Fruit fly (Drosophila melanogaster) whole organism, embryonic: ENCODE measurements around the gene Plap.

ENCODE experiments used
- ATbp ChIP-seq: fragments of 200-800 bp; sonication (Bioruptor generic); optimal IDR thresholded peaks from 2 replicates; lab custom pipeline; 2017; ENCODE audit warnings: missing biosample characterization, mild to moderate bottlenecking, missing genetic modification characterization, missing genetic modification reagents
- Ada2b ChIP-seq: fragments of 200-800 bp; sonication (Bioruptor generic); IDR thresholded peaks from 2 replicates; pipeline ENCODE4 v1.3.6; 2022; ENCODE audit warnings: missing biosample characterization, missing genetic modification characterization
- Antp ChIP-seq: fragments of 200-800 bp; sonication (Bioruptor generic); optimal IDR thresholded peaks from 3 replicates; lab custom pipeline; 2016; ENCODE audit warnings: missing biosample characterization, missing genetic modification characterization
- Blimp-1 ChIP-seq: fragments of 200-800 bp; sonication (Bioruptor generic); optimal IDR thresholded peaks from 3 replicates; lab custom pipeline; 2018; ENCODE audit warnings: missing biosample characterization, missing genetic modification characterization, mild to moderate bottlenecking, moderate library complexity, missing genetic modification reagents
- CG12942 ChIP-seq: fragments of 200-800 bp; sonication (Bioruptor generic); optimal IDR thresholded peaks from 3 replicates; lab custom pipeline; 2016; ENCODE audit warnings: missing biosample characterization, missing genetic modification characterization
- CG13296 ChIP-seq: fragments of 200-800 bp; sonication (Bioruptor generic); optimal IDR thresholded peaks from 3 replicates; lab custom pipeline; 2018; ENCODE audit warnings: missing biosample characterization, mild to moderate bottlenecking, missing genetic modification characterization
- CG14014 ChIP-seq: fragments of 200-800 bp; sonication (Bioruptor generic); IDR thresholded peaks from 2 replicates; pipeline ENCODE4 v1.3.6; 2022; ENCODE audit warnings: missing biosample characterization, missing genetic modification characterization
- CG14965 ChIP-seq: fragments of 200-800 bp; sonication (Bioruptor generic); optimal IDR thresholded peaks from 2 replicates; lab custom pipeline; 2016; ENCODE audit warnings: missing biosample characterization, missing genetic modification characterization, borderline replicate concordance
- CG15073 ChIP-seq: fragments of 200-800 bp; sonication (Bioruptor generic); optimal IDR thresholded peaks from 2 replicates; lab custom pipeline; 2016; ENCODE audit warnings: missing biosample characterization, missing genetic modification characterization
- CG16815 ChIP-seq: fragments of 200-800 bp; sonication (Bioruptor generic); optimal IDR thresholded peaks from 3 replicates; lab custom pipeline; 2017; ENCODE audit warnings: missing biosample characterization, mild to moderate bottlenecking, missing genetic modification characterization
- CG17361 ChIP-seq: fragments of 200-800 bp; sonication (Bioruptor generic); IDR thresholded peaks from 3 replicates; pipeline ENCODE4 v1.3.6; 2022; ENCODE audit warnings: missing biosample characterization, missing genetic modification characterization
- CG17829 ChIP-seq: fragments of 200-800 bp; optimal IDR thresholded peaks from 2 replicates; lab custom pipeline; 2019; ENCODE audit warnings: missing biosample characterization, mild to moderate bottlenecking, missing genetic modification characterization, moderate library complexity
- CG18764 ChIP-seq: fragments of 200-800 bp; sonication (Bioruptor generic); optimal IDR thresholded peaks from 3 replicates; lab custom pipeline; 2016; ENCODE audit warnings: missing biosample characterization, missing genetic modification characterization
- CG31224 ChIP-seq: fragments of 200-800 bp; sonication (Bioruptor generic); IDR thresholded peaks from 2 replicates; pipeline ENCODE4 v1.3.6; 2022; ENCODE audit warnings: missing biosample characterization, missing genetic modification characterization
- CG31388 ChIP-seq: fragments of 200-800 bp; sonication (Bioruptor generic); optimal IDR thresholded peaks from 2 replicates; lab custom pipeline; 2016; ENCODE audit warnings: missing biosample characterization, missing genetic modification characterization
- CG32532 ChIP-seq: fragments of 200-800 bp; sonication (Bioruptor generic); IDR thresholded peaks from 2 replicates; pipeline ENCODE4 v1.3.6; 2022; ENCODE audit warnings: missing biosample characterization, missing genetic modification characterization
- CG32767 ChIP-seq: fragments of 200-800 bp; sonication (Bioruptor generic); IDR thresholded peaks from 2 replicates; pipeline ENCODE4 v1.3.6; 2022; ENCODE audit warnings: missing biosample characterization, missing genetic modification characterization
- CG32772 ChIP-seq: fragments of 200-800 bp; sonication (Bioruptor generic); IDR thresholded peaks from 2 replicates; pipeline ENCODE4 v1.3.6; 2022; ENCODE audit warnings: missing biosample characterization, missing genetic modification characterization
- CG4424 ChIP-seq: fragments of 200-800 bp; sonication (Bioruptor generic); optimal IDR thresholded peaks from 3 replicates; lab custom pipeline; 2016; ENCODE audit warnings: missing biosample characterization, missing genetic modification characterization
- CG7839 ChIP-seq: fragments of 200-800 bp; sonication (Bioruptor generic); optimal IDR thresholded peaks from 3 replicates; lab custom pipeline; 2018; ENCODE audit warnings: missing biosample characterization, mild to moderate bottlenecking, missing genetic modification characterization, moderate library complexity
- CHES-1-like ChIP-seq: fragments of 200-800 bp; sonication (Bioruptor generic); optimal IDR thresholded peaks from 2 replicates; lab custom pipeline; 2016; ENCODE audit warnings: missing biosample characterization, missing genetic modification characterization
- E2f1 ChIP-seq: fragments of 200-800 bp; sonication (Bioruptor generic); IDR thresholded peaks from 2 replicates; pipeline ENCODE4 v1.3.6; 2022; ENCODE audit warnings: missing biosample characterization, missing genetic modification characterization
- Fer2 ChIP-seq: fragments of 200-800 bp; sonication (Bioruptor generic); optimal IDR thresholded peaks from 2 replicates; lab custom pipeline; 2018; ENCODE audit warnings: missing biosample characterization, mild to moderate bottlenecking, missing genetic modification characterization, moderate library complexity
- Gsc ChIP-seq: fragments of 200-800 bp; sonication (Bioruptor generic); IDR thresholded peaks from 2 replicates; pipeline ENCODE4 v1.3.6; 2022; ENCODE audit warnings: missing biosample characterization, missing genetic modification characterization
- Hr78 ChIP-seq, 2 experiments: fragments of 200-800 bp in 1 of 2; fragments of >200 bp in 1 of 2; sonication (Bioruptor generic) in 1 of 2; optimal IDR thresholded peaks; 2 replicates each; lab custom pipeline; 2017 to 2019; ENCODE audit warnings: missing biosample characterization in 2 of 2, missing genetic modification characterization in 2 of 2, mild to moderate bottlenecking in 1 of 2, moderate library complexity in 1 of 2
- Hsf ChIP-seq: fragments of 200-800 bp; sonication (Bioruptor generic); optimal IDR thresholded peaks from 3 replicates; lab custom pipeline; 2016; ENCODE audit warnings: missing biosample characterization, missing genetic modification characterization
- Mrtf ChIP-seq: fragments of 200-800 bp; sonication (Bioruptor generic); IDR thresholded peaks from 3 replicates; pipeline ENCODE4 v1.3.6; 2022; ENCODE audit warnings: missing biosample characterization, missing genetic modification characterization
- Scr ChIP-seq: fragments of 200-800 bp; sonication (Bioruptor generic); IDR thresholded peaks from 2 replicates; pipeline ENCODE4 v1.3.6; 2022; ENCODE audit warnings: missing biosample characterization, missing genetic modification characterization; ENCODE audit not compliant: partially characterized antibody
- Sox102F ChIP-seq: fragments of 200-800 bp; sonication (Bioruptor generic); optimal IDR thresholded peaks from 2 replicates; lab custom pipeline; 2018; ENCODE audit warnings: missing biosample characterization, mild to moderate bottlenecking, missing genetic modification characterization, moderate library complexity
- Sry-δ ChIP-seq: fragments of 200-800 bp; sonication (Bioruptor generic); optimal IDR thresholded peaks from 2 replicates; lab custom pipeline; 2016; ENCODE audit warnings: missing biosample characterization, missing genetic modification characterization
- TFAM ChIP-seq: fragments of 200-800 bp; sonication (Bioruptor generic); optimal IDR thresholded peaks from 2 replicates; lab custom pipeline; 2017; ENCODE audit warnings: missing biosample characterization, missing genetic modification characterization, inconsistent platforms
- Trl ChIP-seq, 3 experiments: fragments of >200 bp in 2 of 3; fragments of 200-800 bp in 1 of 3; sonication (Bioruptor generic) in 1 of 3; optimal IDR thresholded peaks; 2 replicates in 1 of 3; 3 replicates in 2 of 3; lab custom pipeline; 2016 to 2017; ENCODE audit warnings: missing biosample characterization in 1 of 3, missing genetic modification characterization in 1 of 3
- bigmax ChIP-seq: fragments of 200-800 bp; sonication (Bioruptor generic); optimal IDR thresholded peaks from 2 replicates; lab custom pipeline; 2018; ENCODE audit warnings: missing biosample characterization, mild to moderate bottlenecking, missing genetic modification characterization
- br ChIP-seq: fragments of >200 bp; optimal IDR thresholded peaks from 2 replicates; lab custom pipeline; 2017
- chn ChIP-seq: fragments of 200-800 bp; sonication (Bioruptor generic); optimal IDR thresholded peaks from 2 replicates; lab custom pipeline; 2016; ENCODE audit warnings: missing biosample characterization, missing genetic modification characterization
- crc ChIP-seq: fragments of 200-800 bp; sonication (Bioruptor generic); optimal IDR thresholded peaks from 2 replicates; lab custom pipeline; 2016; ENCODE audit warnings: missing biosample characterization, missing genetic modification characterization
- dmrt11E ChIP-seq: fragments of 200-800 bp; sonication (Bioruptor generic); optimal IDR thresholded peaks from 3 replicates; lab custom pipeline; 2018; ENCODE audit warnings: missing biosample characterization, mild to moderate bottlenecking, missing genetic modification characterization, moderate library complexity
- dysf ChIP-seq: fragments of 200-800 bp; sonication (Bioruptor generic); IDR thresholded peaks from 3 replicates; pipeline ENCODE4 v1.3.6; 2022; ENCODE audit warnings: missing biosample characterization, missing genetic modification characterization
- exex ChIP-seq: fragments of 200-800 bp; sonication (Bioruptor generic); optimal IDR thresholded peaks from 4 replicates; lab custom pipeline; 2018; ENCODE audit warnings: missing biosample characterization, mild to moderate bottlenecking, missing genetic modification characterization, moderate library complexity
- fd64A ChIP-seq: fragments of 200-800 bp; sonication (Bioruptor generic); optimal IDR thresholded peaks from 3 replicates; lab custom pipeline; 2018; ENCODE audit warnings: missing biosample characterization, mild to moderate bottlenecking, missing genetic modification characterization
- her ChIP-seq: fragments of 200-800 bp; sonication (Bioruptor generic); optimal IDR thresholded peaks from 2 replicates; lab custom pipeline; 2016; ENCODE audit warnings: missing biosample characterization, missing genetic modification characterization
- insv ChIP-seq, 2 experiments: fragments of 200-800 bp; sonication (Bioruptor generic); optimal IDR thresholded peaks; 3 replicates each; lab custom pipeline; 2016 to 2018; ENCODE audit warnings: missing biosample characterization in 2 of 2, missing genetic modification characterization in 2 of 2
- jing ChIP-seq: fragments of 200-800 bp; sonication (Bioruptor generic); optimal IDR thresholded peaks from 2 replicates; lab custom pipeline; 2018; ENCODE audit warnings: missing biosample characterization, mild to moderate bottlenecking, missing genetic modification characterization
- lov ChIP-seq, 2 experiments: fragments of 200-800 bp in 1 of 2; fragments of >200 bp in 1 of 2; sonication (Bioruptor generic) in 1 of 2; IDR thresholded peaks in 1 of 2; optimal IDR thresholded peaks in 1 of 2; 2 replicates in 1 of 2; 3 replicates in 1 of 2; pipeline versions ENCODE4 v1.3.6 to Lab custom; 2017 to 2022; ENCODE audit warnings: missing biosample characterization in 1 of 2, missing genetic modification characterization in 1 of 2
- prd ChIP-seq, 3 experiments: fragments of >200 bp in 2 of 3; fragments of 200-800 bp in 1 of 3; sonication (Bioruptor generic) in 1 of 3; optimal IDR thresholded peaks in 2 of 3; IDR thresholded peaks in 1 of 3; 2 replicates in 2 of 3; 3 replicates in 1 of 3; pipeline versions ENCODE4 v1.3.6 to Lab custom; 2017 to 2022; ENCODE audit warnings: missing biosample characterization in 1 of 3, missing genetic modification characterization in 1 of 3
- slp2 ChIP-seq: fragments of 200-800 bp; sonication (Bioruptor generic); optimal IDR thresholded peaks from 2 replicates; lab custom pipeline; 2016; ENCODE audit warnings: missing biosample characterization, missing genetic modification characterization
- tin ChIP-seq: fragments of 200-800 bp; sonication (Bioruptor generic); optimal IDR thresholded peaks from 3 replicates; lab custom pipeline; 2016; ENCODE audit warnings: missing biosample characterization, missing genetic modification characterization
- vvl ChIP-seq: fragments of 200-800 bp; sonication (Bioruptor generic); IDR thresholded peaks from 2 replicates; pipeline ENCODE4 v1.3.6; 2022; ENCODE audit warnings: missing biosample characterization, missing genetic modification characterization
- zen ChIP-seq: fragments of 200-800 bp; sonication (Bioruptor generic); optimal IDR thresholded peaks from 3 replicates; lab custom pipeline; 2018; ENCODE audit warnings: missing biosample characterization, mild to moderate bottlenecking, missing genetic modification characterization, moderate library complexity
- zfh1 ChIP-seq: fragments of 200-800 bp; sonication (Bioruptor generic); IDR thresholded peaks from 3 replicates; pipeline ENCODE4 v1.3.6; 2022; ENCODE audit warnings: missing biosample characterization, missing genetic modification characterization

Plap gene

DNA sequence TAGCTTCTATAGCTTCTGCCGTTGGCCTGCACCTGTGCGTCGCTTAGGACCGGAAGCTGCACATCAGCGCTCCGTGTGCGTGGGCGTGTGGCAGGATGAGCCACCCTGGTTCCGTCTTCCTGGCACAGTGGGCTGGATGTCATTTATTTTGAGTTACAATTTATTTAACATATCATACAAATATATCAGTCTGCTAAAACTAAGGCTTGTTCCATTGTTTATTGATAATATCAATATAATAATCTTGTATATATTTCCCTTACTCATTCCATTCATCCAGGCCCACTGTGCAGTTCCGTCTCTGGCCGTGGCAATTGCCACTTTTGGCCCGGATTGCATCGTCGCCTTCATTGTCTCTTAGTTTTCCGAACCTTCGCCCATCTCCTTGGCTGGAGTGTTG lies 44.3 kb upstream of the Plap start (continued):
- TF ChIP-seq insv (GFP tag; optimal IDR thresholded peaks at IDR 0.05; lab: Kevin White, UChicago) (no peak), CG14965 (GFP tag; lab: Kevin White, UChicago) (no peak), zfh1 (peak; percentile 57; the same call in 2 of the 3 replicates), CG14014 (GFP tag; lab: Robert Waterston, UW) (0 out of 2 replicates have a peak, but pooled peaks have one; percentile 13), CG31224 (GFP tag; lab: Robert Waterston, UW) (no peak), CG31388 (no peak), TFAM (GFP tag; lab: Kevin White, UChicago) (no peak), CG32532 (GFP tag; lab: Robert Waterston, UW) (peak; percentile 26; the same call in 1 of the 2 replicates), Blimp-1 (peak; percentile 53), chn (GFP tag; lab: Kevin White, UChicago) (no peak), Hsf (GFP tag; lab: Kevin White, UChicago) (peak; percentile 31), br (no peak), CG15073 (GFP tag; lab: Kevin White, UChicago) (no peak), Sry-δ (GFP tag; lab: Kevin White, UChicago) (no peak), CG7839 (tag; lab: Kevin White, UChicago) (peak; percentile 57), Gsc (GFP tag; lab: Robert Waterston, UW) (0 out of 2 replicates have a peak, but pooled peaks have one; percentile 16), fd64A (GFP tag; lab: Kevin White, UChicago) (no peak), bigmax (GFP tag; lab: Kevin White, UChicago) (no peak), CG12942 (GFP tag; lab: Kevin White, UChicago) (no peak), Hr78 (GFP tag; optimal IDR thresholded peaks at IDR 0.05; lab: Kevin White, UChicago) (no peak), zen (no peak), tin (GFP tag; lab: Kevin White, UChicago) (peak; percentile 23), CG18764 (GFP tag; lab: Kevin White, UChicago) (no peak), Sox102F (peak; percentile 62), CG17829 (peak; percentile 13), exex (no peak), Trl (optimal IDR thresholded peaks at IDR 0.05; lab: Kevin White, UChicago) (no peak), Trl (GFP tag; optimal IDR thresholded peaks at IDR 0.05; lab: Kevin White, UChicago) (no peak), Ada2b (GFP tag; lab: Robert Waterston, UW) (peak; percentile 61), Scr (GFP tag; lab: Robert Waterston, UW) (no peak), slp2 (no peak), her (GFP tag; lab: Kevin White, UChicago) (no peak), dmrt11E (tag; lab: Kevin White, UChicago) (peak; percentile 34), prd (optimal IDR thresholded peaks at IDR 0.05; lab: Kevin White, UChicago) (no peak), prd (GFP tag; IDR thresholded peaks at IDR 0.05; lab: Robert Waterston, UW) (peak; percentile 76), E2f1 (GFP tag; lab: Robert Waterston, UW) (peak; percentile 50; the same call in 1 of the 2 replicates), jing (GFP tag; lab: Kevin White, UChicago) (no peak), CG16815 (GFP tag; lab: Kevin White, UChicago) (no peak), dysf (GFP tag; lab: Robert Waterston, UW) (peak; percentile 63; the same call in 2 of the 3 replicates), CG32772 (peak; percentile 34; the same call in 1 of the 2 replicates), vvl (GFP tag; lab: Robert Waterston, UW) (peak; percentile 79), CG4424 (GFP tag; lab: Kevin White, UChicago) (peak; percentile 40), CHES-1-like (GFP tag; lab: Kevin White, UChicago) (no peak), ATbp (peak; percentile 50), CG13296 (peak; percentile 17), crc (GFP tag; lab: Kevin White, UChicago) (no peak), Antp (GFP tag; lab: Kevin White, UChicago) (no peak), lov (optimal IDR thresholded peaks at IDR 0.05; lab: Kevin White, UChicago) (no peak), lov (GFP tag; IDR thresholded peaks at IDR 0.05; lab: Robert Waterston, UW) (no peak), Fer2 (no peak), Mrtf (peak; percentile 53; the same call in 1 of the 3 replicates), CG17361 (GFP tag; lab: Robert Waterston, UW) (no peak), CG32767 (GFP tag; lab: Robert Waterston, UW) (no peak)
